Worm (Caenorhabditis elegans) whole organism, L4 larva: ENCODE results near the gene cpl-1.
"Not testable (repeated sequence)": the region's sequence is repeated elsewhere in the genome, so short reads cannot be mapped to it uniquely, and the experiment has no call there.

Experiments used
- pha-4 ChIP-seq, 2 experiments: fragments of 150-350 bp in 1 of 2; fragments of 200-800 bp in 1 of 2; sonication (Bioruptor generic) in 1 of 2; IDR thresholded peaks in 1 of 2; optimal IDR thresholded peaks in 1 of 2; 2 replicates each; pipeline versions ENCODE4 v1.3.6 to Lab custom; 2014 to 2022; ENCODE audit warnings: missing genetic modification characterization in 2 of 2, missing genetic modification reagents in 2 of 2, missing biosample characterization in 1 of 2, missing compliant biosample characterization in 1 of 2

cpl-1 gene

ce11 chrV:16548013-16548655 lies 47.0 kb downstream of the cpl-1 start:
- 0 out of 2 replicates have a peak, but pooled peaks have one; percentile 19 for TF ChIP-seq pha-4 (GFP tag; IDR thresholded peaks at IDR 0.05; lab: Robert Waterston, UW)
- not testable (repeated sequence) for TF ChIP-seq pha-4 (tag; optimal IDR thresholded peaks at IDR 0.05; lab: Kevin White, UChicago)
